Fruit fly (Drosophila melanogaster) whole organism, embryonic: ENCODE data around the gene tHMG1.

ENCODE experiments used
- B-H2 ChIP-seq: fragments of 200-800 bp; sonication (Bioruptor generic); optimal IDR thresholded peaks from 2 replicates; lab custom pipeline; 2018; ENCODE audit warnings: missing biosample characterization, mild to moderate bottlenecking, missing genetic modification characterization
- Bteb2 ChIP-seq: fragments of 200-800 bp; sonication (Bioruptor generic); optimal IDR thresholded peaks from 2 replicates; lab custom pipeline; 2016; ENCODE audit warnings: missing biosample characterization, missing genetic modification characterization
- CG10147 ChIP-seq: fragments of 200-800 bp; sonication (Bioruptor generic); optimal IDR thresholded peaks from 2 replicates; lab custom pipeline; 2019; ENCODE audit warnings: missing biosample characterization, mild to moderate bottlenecking, missing genetic modification characterization, moderate library complexity
- CG10543 ChIP-seq: fragments of 200-800 bp; sonication (Bioruptor generic); optimal IDR thresholded peaks from 3 replicates; lab custom pipeline; 2017; ENCODE audit warnings: missing biosample characterization, mild to moderate bottlenecking, missing genetic modification characterization, moderate library complexity
- CG11696 ChIP-seq: fragments of 200-800 bp; sonication (Bioruptor generic); IDR thresholded peaks from 2 replicates; pipeline ENCODE4 v1.3.6; 2022; ENCODE audit warnings: missing biosample characterization, missing genetic modification characterization
- CG12104 ChIP-seq: fragments of 200-800 bp; sonication (Bioruptor generic); optimal IDR thresholded peaks from 3 replicates; lab custom pipeline; 2016; ENCODE audit warnings: missing biosample characterization, missing genetic modification characterization
- CG12299 ChIP-seq: fragments of 200-800 bp; sonication (Bioruptor generic); optimal IDR thresholded peaks from 2 replicates; lab custom pipeline; 2018; ENCODE audit warnings: missing biosample characterization, mild to moderate bottlenecking, missing genetic modification characterization
- CG13775 ChIP-seq: fragments of 200-800 bp; sonication (Bioruptor generic); optimal IDR thresholded peaks from 3 replicates; lab custom pipeline; 2017; ENCODE audit warnings: missing biosample characterization, mild to moderate bottlenecking, missing genetic modification characterization
- CG13894 ChIP-seq: fragments of 200-800 bp; sonication (Bioruptor generic); optimal IDR thresholded peaks from 3 replicates; lab custom pipeline; 2018; ENCODE audit warnings: missing biosample characterization, mild to moderate bottlenecking, missing genetic modification characterization, moderate library complexity
- CG14965 ChIP-seq: fragments of 200-800 bp; sonication (Bioruptor generic); optimal IDR thresholded peaks from 2 replicates; lab custom pipeline; 2016; ENCODE audit warnings: missing biosample characterization, missing genetic modification characterization, borderline replicate concordance
- CG15601 ChIP-seq: fragments of 200-800 bp; sonication (Bioruptor generic); optimal IDR thresholded peaks from 3 replicates; lab custom pipeline; 2019; ENCODE audit warnings: missing biosample characterization, mild to moderate bottlenecking, missing genetic modification characterization, moderate library complexity
- CG17186 ChIP-seq: fragments of 200-800 bp; sonication (Bioruptor generic); optimal IDR thresholded peaks from 3 replicates; lab custom pipeline; 2017; ENCODE audit warnings: missing biosample characterization, missing genetic modification reagents, missing genetic modification characterization
- CG31224 ChIP-seq: fragments of 200-800 bp; sonication (Bioruptor generic); IDR thresholded peaks from 2 replicates; pipeline ENCODE4 v1.3.6; 2022; ENCODE audit warnings: missing biosample characterization, missing genetic modification characterization
- CG3163 ChIP-seq: fragments of 200-800 bp; sonication (Bioruptor generic); optimal IDR thresholded peaks from 3 replicates; lab custom pipeline; 2016; ENCODE audit warnings: missing biosample characterization, missing genetic modification characterization
- CG3407 ChIP-seq: fragments of 200-800 bp; sonication (Bioruptor generic); optimal IDR thresholded peaks from 2 replicates; lab custom pipeline; 2018; ENCODE audit warnings: missing biosample characterization, mild to moderate bottlenecking, missing genetic modification characterization
- CG4820 ChIP-seq: fragments of 200-800 bp; sonication (Bioruptor generic); optimal IDR thresholded peaks from 3 replicates; lab custom pipeline; 2016; ENCODE audit warnings: missing biosample characterization, missing genetic modification characterization
- CG6765 ChIP-seq: fragments of 200-800 bp; sonication (Bioruptor generic); optimal IDR thresholded peaks from 3 replicates; lab custom pipeline; 2017; ENCODE audit warnings: missing biosample characterization, mild to moderate bottlenecking, missing genetic modification characterization
- CG7271 ChIP-seq: fragments of 200-800 bp; sonication (Bioruptor generic); optimal IDR thresholded peaks from 2 replicates; lab custom pipeline; 2018; ENCODE audit warnings: missing biosample characterization, mild to moderate bottlenecking, missing genetic modification characterization, moderate library complexity
- CG8944 ChIP-seq: fragments of 200-800 bp; sonication (Bioruptor generic); optimal IDR thresholded peaks from 3 replicates; lab custom pipeline; 2016; ENCODE audit warnings: missing biosample characterization, missing genetic modification characterization
- CG9215 ChIP-seq: fragments of 200-800 bp; sonication (Bioruptor generic); IDR thresholded peaks from 2 replicates; pipeline ENCODE4 v1.3.6; 2022; ENCODE audit warnings: missing biosample characterization, missing genetic modification characterization
- D ChIP-seq, 2 experiments: fragments of 200-800 bp in 1 of 2; fragments of >200 bp in 1 of 2; sonication (Bioruptor generic) in 1 of 2; optimal IDR thresholded peaks; 2 replicates in 1 of 2; 3 replicates in 1 of 2; lab custom pipeline; 2017; ENCODE audit warnings: mild to moderate bottlenecking in 1 of 2, missing biosample characterization in 1 of 2, missing genetic modification characterization in 1 of 2, missing genetic modification reagents in 1 of 2
- Dll ChIP-seq: fragments of 200-800 bp; sonication (Bioruptor generic); IDR thresholded peaks from 4 replicates; pipeline ENCODE4 v1.3.6; 2022; ENCODE audit warnings: missing biosample characterization, missing genetic modification characterization; ENCODE audit not compliant: partially characterized antibody
- ERR ChIP-seq: fragments of 200-800 bp; sonication (Bioruptor generic); optimal IDR thresholded peaks from 2 replicates; lab custom pipeline; 2016; ENCODE audit warnings: missing biosample characterization, missing genetic modification characterization
- Gug ChIP-seq: fragments of 200-800 bp; sonication (Bioruptor generic); IDR thresholded peaks from 4 replicates; pipeline ENCODE4 v1.3.6; 2022; ENCODE audit warnings: missing biosample characterization, missing genetic modification characterization
- Max ChIP-seq: fragments of 200-800 bp; sonication (Bioruptor generic); optimal IDR thresholded peaks from 2 replicates; lab custom pipeline; 2016; ENCODE audit warnings: missing biosample characterization, mild to moderate bottlenecking, missing genetic modification characterization
- Myb ChIP-seq: fragments of 200-800 bp; sonication (Bioruptor generic); optimal IDR thresholded peaks from 2 replicates; lab custom pipeline; 2016; ENCODE audit warnings: missing biosample characterization, missing genetic modification characterization
- NK7.1 ChIP-seq: fragments of 200-800 bp; sonication (Bioruptor generic); optimal IDR thresholded peaks from 3 replicates; lab custom pipeline; 2016; ENCODE audit warnings: missing biosample characterization, missing genetic modification characterization
- Tbp ChIP-seq: fragments of >200 bp; optimal IDR thresholded peaks from 2 replicates; lab custom pipeline; 2018; ENCODE audit warnings: missing biosample characterization, missing genetic modification characterization
- YL-1 ChIP-seq: fragments of 200-800 bp; sonication (Bioruptor generic); optimal IDR thresholded peaks from 3 replicates; lab custom pipeline; 2017; ENCODE audit warnings: missing biosample characterization, mild to moderate bottlenecking, missing genetic modification characterization
- ato ChIP-seq: fragments of 200-800 bp; sonication (Bioruptor generic); IDR thresholded peaks from 2 replicates; pipeline ENCODE4 v1.3.6; 2022; ENCODE audit warnings: missing biosample characterization, missing genetic modification characterization; ENCODE audit not compliant: partially characterized antibody
- cas ChIP-seq: fragments of 200-800 bp; sonication (Bioruptor generic); IDR thresholded peaks from 2 replicates; pipeline ENCODE4 v1.3.6; 2022; ENCODE audit warnings: missing biosample characterization, missing genetic modification characterization
- cg ChIP-seq: fragments of 200-800 bp; sonication (Bioruptor generic); optimal IDR thresholded peaks from 3 replicates; lab custom pipeline; 2019; ENCODE audit warnings: missing biosample characterization, mild to moderate bottlenecking, missing genetic modification characterization, moderate library complexity
- eve ChIP-seq, 2 experiments: fragments of >200 bp; optimal IDR thresholded peaks; 2 replicates each; lab custom pipeline; 2017; ENCODE audit warnings: missing biosample characterization in 2 of 2, missing genetic modification characterization in 2 of 2
- gem ChIP-seq: fragments of 200-800 bp; sonication (Bioruptor generic); optimal IDR thresholded peaks from 2 replicates; lab custom pipeline; 2019; ENCODE audit warnings: missing biosample characterization, mild to moderate bottlenecking, missing genetic modification characterization, moderate library complexity
- hb ChIP-seq: fragments of 200-800 bp; sonication (Bioruptor generic); IDR thresholded peaks from 3 replicates; pipeline ENCODE4 v1.3.6; 2022; ENCODE audit warnings: missing biosample characterization, missing genetic modification characterization; ENCODE audit not compliant: partially characterized antibody
- ind ChIP-seq: fragments of 200-800 bp; sonication (Bioruptor generic); optimal IDR thresholded peaks from 3 replicates; lab custom pipeline; 2016; ENCODE audit warnings: missing biosample characterization, missing genetic modification characterization
- insv ChIP-seq, 2 experiments: fragments of 200-800 bp; sonication (Bioruptor generic); optimal IDR thresholded peaks; 3 replicates each; lab custom pipeline; 2016 to 2018; ENCODE audit warnings: missing biosample characterization in 2 of 2, missing genetic modification characterization in 2 of 2
- lbe ChIP-seq: fragments of 200-800 bp; sonication (Bioruptor generic); optimal IDR thresholded peaks from 2 replicates; lab custom pipeline; 2016; ENCODE audit warnings: missing biosample characterization, mild to moderate bottlenecking, missing genetic modification characterization
- maf-S ChIP-seq: fragments of 200-800 bp; sonication (Bioruptor generic); optimal IDR thresholded peaks from 2 replicates; lab custom pipeline; 2016; ENCODE audit warnings: missing biosample characterization, missing genetic modification characterization
- nom ChIP-seq: fragments of 200-800 bp; sonication (Bioruptor generic); optimal IDR thresholded peaks from 2 replicates; lab custom pipeline; 2017; ENCODE audit warnings: missing biosample characterization, missing genetic modification characterization, mild to moderate bottlenecking, moderate library complexity, missing genetic modification reagents
- otp ChIP-seq: fragments of 200-800 bp; sonication (Bioruptor generic); IDR thresholded peaks from 3 replicates; pipeline ENCODE4, ENCODE4 v1.3.6; 2022; ENCODE audit warnings: missing biosample characterization, missing genetic modification characterization
- pita ChIP-seq: fragments of 200-800 bp; sonication (Bioruptor generic); optimal IDR thresholded peaks from 2 replicates; lab custom pipeline; 2017; ENCODE audit warnings: missing biosample characterization, mild to moderate bottlenecking, missing genetic modification characterization
- pum ChIP-seq: fragments of 200-800 bp; sonication (Bioruptor generic); optimal IDR thresholded peaks from 2 replicates; lab custom pipeline; 2016; ENCODE audit warnings: missing biosample characterization, missing genetic modification characterization
- scrt ChIP-seq: fragments of 200-800 bp; sonication (Bioruptor generic); optimal IDR thresholded peaks from 2 replicates; lab custom pipeline; 2018; ENCODE audit warnings: missing biosample characterization, mild to moderate bottlenecking, missing genetic modification characterization, moderate library complexity
- so ChIP-seq: fragments of 200-800 bp; sonication (Bioruptor generic); IDR thresholded peaks from 3 replicates; pipeline ENCODE4 v1.3.6; 2022; ENCODE audit warnings: missing biosample characterization, missing genetic modification characterization
- sqz ChIP-seq: fragments of 200-800 bp; sonication (Bioruptor generic); optimal IDR thresholded peaks from 3 replicates; lab custom pipeline; 2018; ENCODE audit warnings: missing biosample characterization, mild to moderate bottlenecking, missing genetic modification characterization
- twi ChIP-seq: fragments of 200-800 bp; optimal IDR thresholded peaks from 2 replicates; lab custom pipeline; 2019; ENCODE audit warnings: missing biosample characterization, mild to moderate bottlenecking, missing genetic modification characterization, moderate library complexity
- wdn ChIP-seq: fragments of 200-800 bp; sonication (Bioruptor generic); IDR thresholded peaks from 2 replicates; pipeline ENCODE4 v1.3.6; 2022; ENCODE audit warnings: missing biosample characterization, missing genetic modification characterization
- zen ChIP-seq: fragments of 200-800 bp; sonication (Bioruptor generic); optimal IDR thresholded peaks from 3 replicates; lab custom pipeline; 2018; ENCODE audit warnings: missing biosample characterization, mild to moderate bottlenecking, missing genetic modification characterization, moderate library complexity

tHMG1 gene

dm6 chr3R:22491088-22491879 lies at the start of gene tHMG1, which contains the start of gene CCT1 (continued):
- TF ChIP-seq pita (no peak), hb (GFP tag; lab: Robert Waterston, UW) (peak; percentile 84), Tbp (GFP tag; lab: Kevin White, UChicago) (no peak), lbe (GFP tag; lab: Kevin White, UChicago) (peak; percentile 23), Gug (no peak), CG4820 (GFP tag; lab: Kevin White, UChicago) (no peak), D (optimal IDR thresholded peaks at IDR 0.05; lab: Kevin White, UChicago) (no peak), D (GFP tag; optimal IDR thresholded peaks at IDR 0.05; lab: Kevin White, UChicago) (no peak), wdn (GFP tag; lab: Robert Waterston, UW) (no peak), sqz (GFP tag; lab: Kevin White, UChicago) (no peak), CG10543 (GFP tag; lab: Kevin White, UChicago) (no peak), twi (tag; lab: Kevin White, UChicago) (no peak), cg (GFP tag; lab: Kevin White, UChicago) (no peak), CG8944 (GFP tag; lab: Kevin White, UChicago) (no peak), cas (GFP tag; lab: Robert Waterston, UW) (no peak), CG14965 (no peak), ERR (no peak), CG10147 (GFP tag; lab: Kevin White, UChicago) (no peak), Max (GFP tag; lab: Kevin White, UChicago) (peak; percentile 33), CG12299 (tag; lab: Kevin White, UChicago) (no peak), CG13775 (GFP tag; lab: Kevin White, UChicago) (peak; percentile 28), CG12104 (no peak), CG6765 (GFP tag; lab: Kevin White, UChicago) (no peak), otp (no peak), Myb (GFP tag; lab: Kevin White, UChicago) (peak; percentile 92), CG7271 (tag; lab: Kevin White, UChicago) (no peak), CG3163 (GFP tag; lab: Kevin White, UChicago) (no peak), zen (tag; lab: Kevin White, UChicago) (no peak), CG13894 (tag; lab: Kevin White, UChicago) (no peak), ind (GFP tag; lab: Kevin White, UChicago) (no peak), so (GFP tag; lab: Robert Waterston, UW) (no peak), eve (GFP tag; optimal IDR thresholded peaks at IDR 0.05; lab: Kevin White, UChicago) (no peak), CG31224 (GFP tag; lab: Robert Waterston, UW) (no peak), ato (peak; percentile 82), CG17186 (GFP tag; lab: Kevin White, UChicago) (peak; percentile 17), YL-1 (GFP tag; lab: Kevin White, UChicago) (peak; percentile 69), NK7.1 (GFP tag; lab: Kevin White, UChicago) (no peak), scrt (no peak), B-H2 (GFP tag; lab: Kevin White, UChicago) (peak; percentile 37), Bteb2 (GFP tag; lab: Kevin White, UChicago) (no peak), insv (GFP tag; optimal IDR thresholded peaks at IDR 0.05; lab: Kevin White, UChicago) (no peak), pum (no peak), Dll (GFP tag; lab: Robert Waterston, UW) (peak; percentile 98), gem (tag; lab: Kevin White, UChicago) (no peak), CG9215 (GFP tag; lab: Robert Waterston, UW) (no peak), nom (GFP tag; lab: Kevin White, UChicago) (no peak), CG11696 (GFP tag; lab: Robert Waterston, UW) (no peak), CG3407 (no peak), maf-S (no peak), CG15601 (tag; lab: Kevin White, UChicago) (peak; percentile 35)
